Worm (Caenorhabditis elegans): ENCODE results near the gene T07D3.9.

T07D3.9 gene

ce11 chrII:900720-901332, at the start of gene T07D3.9:
Gene T07D3.9, minus strand, starts transcription at chrII:900913.
- TF ChIP-seq fos-1 (tag; optimal IDR thresholded peaks at IDR 0.05), result peak; percentile 75
- TF ChIP-seq lsy-2 (tag; optimal IDR thresholded peaks at IDR 0.05), result no peak

- TF ChIP-seq sma-9 (GFP tag; optimal IDR thresholded peaks at IDR 0.05) (peak; percentile 54), sma-9 (tag; optimal IDR thresholded peaks at IDR 0.05) (no peak), blmp-1 (tag; optimal IDR thresholded peaks at IDR 0.05; ENCODE audit: insufficient read depth) (no peak), C34F6.9 (tag; optimal IDR thresholded peaks at IDR 0.05) (peak; percentile 34), ztf-4 (tag; optimal IDR thresholded peaks at IDR 0.05) (no peak), fos-1 (tag; optimal IDR thresholded peaks at IDR 0.05) (no peak), unc-55 (GFP tag; optimal IDR thresholded peaks at IDR 0.05) (peak; percentile 33), peb-1 (tag; optimal IDR thresholded peaks at IDR 0.05) (no peak), ZK546.5 (tag; optimal IDR thresholded peaks at IDR 0.05) (no peak), F13H6.1 (tag; optimal IDR thresholded peaks at IDR 0.05) (no peak), nhr-6 (tag; optimal IDR thresholded peaks at IDR 0.05) (no peak), egl-27 (tag; optimal IDR thresholded peaks at IDR 0.05) (no peak), mab-5 (tag; optimal IDR thresholded peaks at IDR 0.05) (no peak)
These were observed 49.7 kb upstream of the T07D3.9 start for ce11 chrII:950374-950773.

ce11 chrII:948091-948490, 47.4 kb upstream of the T07D3.9 start, which contains the start of gene fbxc-32:
Gene fbxc-32, minus strand, starts transcription at chrII:948191.
- TF ChIP-seq nhr-25 (tag; optimal IDR thresholded peaks at IDR 0.05) (no peak), nhr-77 (tag; optimal IDR thresholded peaks at IDR 0.05) (no peak), sma-9 (GFP tag; optimal IDR thresholded peaks at IDR 0.05) (no peak), sma-9 (tag; optimal IDR thresholded peaks at IDR 0.05) (no peak), aly-2 (tag; optimal IDR thresholded peaks at IDR 0.05) (no peak), nhr-23 (tag; optimal IDR thresholded peaks at IDR 0.05) (no peak)

- no peak for TF ChIP-seq alr-1 (tag; optimal IDR thresholded peaks at IDR 0.05)
- TF ChIP-seq fos-1 (tag; optimal IDR thresholded peaks at IDR 0.05), result peak; percentile 71
These were observed 43.1 kb upstream of the T07D3.9 start, which contains the start of gene clec-43 for ce11 chrII:943773-944172. Gene clec-43, plus strand, starts transcription at chrII:944066.

- TF ChIP-seq nhr-237 (tag; optimal IDR thresholded peaks at IDR 0.05) (no peak), nhr-12 (tag; optimal IDR thresholded peaks at IDR 0.05) (no peak), unc-39 (tag; optimal IDR thresholded peaks at IDR 0.05) (no peak), nhr-11 (tag; optimal IDR thresholded peaks at IDR 0.05) (no peak), sma-9 (GFP tag; optimal IDR thresholded peaks at IDR 0.05) (no peak), sma-9 (tag; optimal IDR thresholded peaks at IDR 0.05) (no peak), nhr-6 (tag; optimal IDR thresholded peaks at IDR 0.05) (no peak), nhr-129 (tag; optimal IDR thresholded peaks at IDR 0.05) (no peak), peb-1 (tag; optimal IDR thresholded peaks at IDR 0.05) (no peak), fos-1 (tag; optimal IDR thresholded peaks at IDR 0.05) (no peak), mbf-1 (tag; optimal IDR thresholded peaks at IDR 0.05) (no peak)
These were observed 40.1 kb upstream of the T07D3.9 start, which contains the start of gene fbxc-36 for ce11 chrII:940779-941178. Gene fbxc-36, plus strand, starts transcription at chrII:940983.

- TF ChIP-seq elt-3 (tag; optimal IDR thresholded peaks at IDR 0.05) (no peak), nhr-237 (tag; optimal IDR thresholded peaks at IDR 0.05) (no peak), ceh-16 (tag; optimal IDR thresholded peaks at IDR 0.05) (no peak), ama-1 (optimal IDR thresholded peaks at IDR 0.05) (no peak), nhr-25 (tag; optimal IDR thresholded peaks at IDR 0.05) (no peak), ztf-11 (tag; optimal IDR thresholded peaks at IDR 0.05) (no peak), sma-9 (GFP tag; optimal IDR thresholded peaks at IDR 0.05) (no peak), sma-9 (tag; optimal IDR thresholded peaks at IDR 0.05) (no peak), mdl-1 (tag; optimal IDR thresholded peaks at IDR 0.05) (no peak), nhr-77 (tag; optimal IDR thresholded peaks at IDR 0.05) (no peak), nhr-12 (tag; optimal IDR thresholded peaks at IDR 0.05) (no peak), mbf-1 (tag; optimal IDR thresholded peaks at IDR 0.05) (no peak)
These were observed 37.8 kb upstream of the T07D3.9 start, which contains the start of gene R07C3.3 for ce11 chrII:938549-938948. Gene R07C3.3, plus strand, starts transcription at chrII:938849.

- TF ChIP-seq nhr-237 (tag; optimal IDR thresholded peaks at IDR 0.05) (no peak), ZK546.5 (tag; optimal IDR thresholded peaks at IDR 0.05) (no peak), gmeb-1 (tag; optimal IDR thresholded peaks at IDR 0.05) (no peak), unc-62 (GFP tag; optimal IDR thresholded peaks at IDR 0.05) (no peak), sma-9 (GFP tag; optimal IDR thresholded peaks at IDR 0.05) (no peak), sma-9 (tag; optimal IDR thresholded peaks at IDR 0.05) (no peak), nhr-12 (tag; optimal IDR thresholded peaks at IDR 0.05) (no peak), ztf-4 (tag; optimal IDR thresholded peaks at IDR 0.05) (no peak), C34F6.9 (tag; optimal IDR thresholded peaks at IDR 0.05) (no peak), F13H6.1 (tag; optimal IDR thresholded peaks at IDR 0.05) (no peak), nhr-10 (tag; optimal IDR thresholded peaks at IDR 0.05) (no peak), lin-13 (GFP tag; optimal IDR thresholded peaks at IDR 0.05) (no peak), peb-1 (tag; optimal IDR thresholded peaks at IDR 0.05) (no peak), zag-1 (tag; optimal IDR thresholded peaks at IDR 0.05) (no peak), mbf-1 (tag; optimal IDR thresholded peaks at IDR 0.05) (no peak), ztf-1 (GFP tag; conservative IDR thresholded peaks at IDR 0.05) (no peak), alr-1 (tag; optimal IDR thresholded peaks at IDR 0.05) (no peak)
These were observed 36.6 kb upstream of the T07D3.9 start for ce11 chrII:937265-937664.
